Worm (Caenorhabditis elegans): ENCODE measurements around the gene npp-18.

Gene npp-18

ce11 chrIII:13275784-13276183 is 20.9 kb upstream of the npp-18 start (continued):
- TF ChIP-seq efl-1 (optimal IDR thresholded peaks at IDR 0.05) (peak; percentile 67 to 80), efl-1 (GFP tag; optimal IDR thresholded peaks at IDR 0.05 in 1 of 2) (peak; percentile 17 to 82), nhr-71 (tag; optimal IDR thresholded peaks at IDR 0.05) (peak; percentile 89), lin-15B (tag; optimal IDR thresholded peaks at IDR 0.05) (no peak), nhr-90 (tag; optimal IDR thresholded peaks at IDR 0.05; ENCODE audit: poor library complexity) (no peak), F16B12.6 (tag; optimal IDR thresholded peaks at IDR 0.05) (no peak), ceh-90 (tag; optimal IDR thresholded peaks at IDR 0.05) (no peak), C16A3.4 (tag; optimal IDR thresholded peaks at IDR 0.05) (peak; percentile 2), elt-2 (tag; optimal IDR thresholded peaks at IDR 0.05) (no peak), lin-39 (tag; optimal IDR thresholded peaks at IDR 0.05) (no peak), nhr-28 (tag; optimal IDR thresholded peaks at IDR 0.05) (no peak), egl-27 (tag; optimal IDR thresholded peaks at IDR 0.05) (peak in 1 of 2 experiments; percentile 25), fkh-8 (tag; optimal IDR thresholded peaks at IDR 0.05) (peak; percentile 97), lin-35 (GFP tag; optimal IDR thresholded peaks at IDR 0.05) (peak in 1 of 2 experiments; percentile 74), lir-3 (tag; optimal IDR thresholded peaks at IDR 0.05; ENCODE audit: poor library complexity) (peak; percentile 24), elt-3 (tag; optimal IDR thresholded peaks at IDR 0.05) (no peak), rnt-1 (tag; optimal IDR thresholded peaks at IDR 0.05) (peak; percentile 37), ztf-4 (tag; optimal IDR thresholded peaks at IDR 0.05) (peak; percentile 63)

- TF ChIP-seq unc-98 (GFP tag; IDR thresholded peaks at IDR 0.05): no peak
- no peak for TF ChIP-seq pax-3 (tag; optimal IDR thresholded peaks at IDR 0.05)
Measured at ce11 chrIII:13276958-13277357, 19.7 kb upstream of the npp-18 start, which contains the start of gene unc-64. unc-64 (plus strand) TSS chrIII:13277258.

ce11 chrIII:13277881-13278500 is 18.7 kb upstream of the npp-18 start:
- no peak for TF ChIP-seq nhr-84 (tag; optimal IDR thresholded peaks at IDR 0.05)
- no peak for TF ChIP-seq Y116A8C.19 (tag; optimal IDR thresholded peaks at IDR 0.05; ENCODE audit: borderline replicate concordance)
- no peak for TF ChIP-seq nhr-237 (tag; optimal IDR thresholded peaks at IDR 0.05)
- no peak for TF ChIP-seq nhr-28 (tag; optimal IDR thresholded peaks at IDR 0.05)
- peak; percentile 36 for TF ChIP-seq unc-86 (tag; optimal IDR thresholded peaks at IDR 0.05)
- peak in 1 of 2 experiments; percentile 29 for TF ChIP-seq lsy-2 (tag; optimal IDR thresholded peaks at IDR 0.05)
- TF ChIP-seq ceh-82 (tag; optimal IDR thresholded peaks at IDR 0.05): peak in 1 of 3 experiments; percentile 24
- TF ChIP-seq lin-14 (GFP tag; optimal IDR thresholded peaks at IDR 0.05): peak; percentile 62
- TF ChIP-seq C34B4.2 (tag; optimal IDR thresholded peaks at IDR 0.05): no peak
- TF ChIP-seq unc-30 (tag; optimal IDR thresholded peaks at IDR 0.05): no peak
- no peak for TF ChIP-seq lin-15B (tag; optimal IDR thresholded peaks at IDR 0.05)
- no peak for TF ChIP-seq fos-1 (tag; optimal IDR thresholded peaks at IDR 0.05)
- TF ChIP-seq pax-3 (tag; optimal IDR thresholded peaks at IDR 0.05): no peak
- TF ChIP-seq isw-1 (GFP tag; IDR thresholded peaks at IDR 0.05): no peak
- no peak for TF ChIP-seq nhr-19 (GFP tag; conservative IDR thresholded peaks at IDR 0.05)
- TF ChIP-seq sox-4 (tag; optimal IDR thresholded peaks at IDR 0.05): no peak
- TF ChIP-seq mef-2 (tag; optimal IDR thresholded peaks at IDR 0.05): no peak
- no peak for TF ChIP-seq mep-1 (tag; optimal IDR thresholded peaks at IDR 0.05)
- TF ChIP-seq hlh-4 (tag; optimal IDR thresholded peaks at IDR 0.05): no peak
- TF ChIP-seq nhr-85 (tag): no peak
- TF ChIP-seq zip-4 (GFP tag; optimal IDR thresholded peaks at IDR 0.05): peak; percentile 59
- TF ChIP-seq fkh-8 (tag; optimal IDR thresholded peaks at IDR 0.05): no peak
- TF ChIP-seq vab-15 (tag; optimal IDR thresholded peaks at IDR 0.05): no peak
- TF ChIP-seq ceh-63 (GFP tag; optimal IDR thresholded peaks at IDR 0.05): no peak
- TF ChIP-seq nhr-71 (tag; optimal IDR thresholded peaks at IDR 0.05): peak; percentile 3
- TF ChIP-seq snu-23 (GFP tag; optimal IDR thresholded peaks at IDR 0.05): no peak
- peak; percentile 38 for TF ChIP-seq fkh-10 (GFP tag; optimal IDR thresholded peaks at IDR 0.05)

Measured in whole organism, L1 larva.